Worm (Caenorhabditis elegans) whole organism, mixed stage, embryonic: ENCODE measurements around the gene Y46H3A.5.

Experiments
- ces-1 ChIP-seq: fragments of 150-350 bp; optimal IDR thresholded peaks from 2 replicates; lab custom pipeline; 2014; ENCODE audit warnings: missing biosample characterization, missing genetic modification reagents, missing genetic modification characterization
- cnd-1 ChIP-seq: fragments of 200-800 bp; sonication (Bioruptor generic); optimal IDR thresholded peaks from 2 replicates; lab custom pipeline; 2018; ENCODE audit warnings: mild to moderate bottlenecking, missing genetic modification characterization, missing compliant biosample characterization
- elt-3 ChIP-seq: fragments of 150-350 bp; optimal IDR thresholded peaks from 2 replicates; lab custom pipeline; 2014; ENCODE audit warnings: missing biosample characterization, missing genetic modification characterization
- lin-13 ChIP-seq: fragments of 150-350 bp; optimal IDR thresholded peaks from 2 replicates; lab custom pipeline; 2014; ENCODE audit warnings: missing biosample characterization, missing genetic modification characterization
- nhr-12 ChIP-seq: fragments of 150-350 bp; optimal IDR thresholded peaks from 2 replicates; lab custom pipeline; 2014; ENCODE audit warnings: missing biosample characterization, missing genetic modification characterization
- nhr-237 ChIP-seq: fragments of 150-350 bp; optimal IDR thresholded peaks from 2 replicates; lab custom pipeline; 2014; ENCODE audit warnings: missing biosample characterization, missing genetic modification characterization
- unc-62 ChIP-seq: fragments of 150-350 bp; optimal IDR thresholded peaks from 2 replicates; lab custom pipeline; 2014; ENCODE audit warnings: missing biosample characterization, missing genetic modification reagents, missing genetic modification characterization

- TF ChIP-seq lin-13 (tag; lab: Kevin White, UChicago) (no peak), unc-62 (GFP tag; lab: Kevin White, UChicago) (no peak), ces-1 (GFP tag; lab: Kevin White, UChicago) (no peak), nhr-12 (no peak), elt-3 (tag; lab: Kevin White, UChicago) (no peak), cnd-1 (no peak), nhr-237 (tag; lab: Kevin White, UChicago) (no peak)
Observed at ce11 chrV:1805724-1806316, 8.9 kb downstream of the Y46H3A.5 start.
